Worm (Caenorhabditis elegans) whole organism, mixed stage, embryonic: ENCODE measurements around the gene K10C8.4.

Source experiments
- blmp-1 ChIP-seq: fragments of 150-350 bp; optimal IDR thresholded peaks from 2 replicates; lab custom pipeline; 2014; ENCODE audit warnings: missing biosample characterization, missing genetic modification characterization
- ham-2 ChIP-seq: fragments of 200-800 bp; sonication (Bioruptor generic); optimal IDR thresholded peaks from 2 replicates; lab custom pipeline; 2018; ENCODE audit warnings: mild to moderate bottlenecking, missing genetic modification characterization, missing compliant biosample characterization
- lin-13 ChIP-seq: fragments of 150-350 bp; optimal IDR thresholded peaks from 2 replicates; lab custom pipeline; 2014; ENCODE audit warnings: missing biosample characterization, missing genetic modification characterization
- nhr-12 ChIP-seq: fragments of 150-350 bp; optimal IDR thresholded peaks from 2 replicates; lab custom pipeline; 2014; ENCODE audit warnings: missing biosample characterization, missing genetic modification characterization
- nhr-237 ChIP-seq: fragments of 150-350 bp; optimal IDR thresholded peaks from 2 replicates; lab custom pipeline; 2014; ENCODE audit warnings: missing biosample characterization, missing genetic modification characterization
- nhr-76 ChIP-seq: sonication (generic microtip); optimal IDR thresholded peaks from 2 replicates; lab custom pipeline; 2017; ENCODE audit warnings: missing biosample characterization, missing genetic modification characterization
- sptf-1 ChIP-seq: sonication (generic microtip); optimal IDR thresholded peaks from 2 replicates; lab custom pipeline; 2017; ENCODE audit warnings: mild to moderate bottlenecking, missing genetic modification characterization, moderate library complexity, missing compliant biosample characterization

ce11 chrV:12679807-12680206 lies 16.3 kb upstream of the K10C8.4 start, which contains the start of gene frpr-15:
- TF ChIP-seq nhr-12 (tag; lab: Kevin White, UChicago) (no peak), blmp-1 (no peak), lin-13 (tag; lab: Kevin White, UChicago) (no peak), nhr-237 (tag; lab: Kevin White, UChicago) (no peak), nhr-76 (tag; lab: Kevin White, UChicago) (no peak), sptf-1 (no peak), ham-2 (GFP tag; lab: Kevin White, UChicago) (no peak)
